Worm (Caenorhabditis elegans): ENCODE measurements around the gene unc-2.
A peak's percentile ranks its signal among the peaks of the same experiment; 100 is the strongest.

The unc-2 gene

DNA sequence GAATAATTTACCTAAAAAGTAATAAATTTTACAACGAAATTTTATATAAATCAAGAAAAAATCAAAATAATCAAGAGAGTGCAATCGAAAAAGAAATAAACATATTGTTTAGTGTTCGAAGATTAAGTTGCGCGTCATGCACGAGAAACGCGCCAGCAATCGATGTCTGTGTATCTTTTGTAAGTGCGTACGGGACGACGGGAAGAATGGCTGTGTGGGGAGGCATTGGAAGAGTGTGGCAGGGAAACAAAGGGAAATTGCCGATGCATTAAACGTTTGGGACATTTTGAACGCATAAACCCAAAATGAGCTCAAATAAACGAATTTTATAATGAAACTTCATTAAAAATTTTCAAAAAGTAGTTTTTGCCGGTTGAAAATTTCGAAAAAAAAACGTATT is 76.2 kb downstream of the unc-2 start, which contains the start of gene immt-1:
Gene immt-1 (minus strand): TSS at position 11 of the 400 bp plus-strand sequence.
- TF ChIP-seq let-526 (GFP tag; IDR thresholded peaks at IDR 0.05), result no peak
- no peak for TF ChIP-seq ztf-6 (GFP tag; IDR thresholded peaks at IDR 0.05)
- no peak for TF ChIP-seq lin-26 (GFP tag; IDR thresholded peaks at IDR 0.05)
- TF ChIP-seq bed-1 (GFP tag; IDR thresholded peaks at IDR 0.05), result no peak
- TF ChIP-seq nhr-90 (tag; optimal IDR thresholded peaks at IDR 0.05), result no peak
- no peak for TF ChIP-seq ztf-28 (GFP tag; IDR thresholded peaks at IDR 0.05)
- no peak for TF ChIP-seq snpc-3.4 (tag; optimal IDR thresholded peaks at IDR 0.05)
- TF ChIP-seq dpff-1 (tag; optimal IDR thresholded peaks at IDR 0.05), result no peak
- TF ChIP-seq egrh-3 (GFP tag; IDR thresholded peaks at IDR 0.05), result no peak
- peak; percentile 61 for TF ChIP-seq lin-40 (tag; optimal IDR thresholded peaks at IDR 0.05)
- TF ChIP-seq lsl-1 (GFP tag; optimal IDR thresholded peaks at IDR 0.05), result no peak
- TF ChIP-seq tbp1 (GFP tag; optimal IDR thresholded peaks at IDR 0.05), result peak; percentile 32
- no peak for TF ChIP-seq efl-1 (GFP tag; optimal IDR thresholded peaks at IDR 0.05)
- TF ChIP-seq attf-5 (GFP tag; optimal IDR thresholded peaks at IDR 0.05), result peak; percentile 79
- no peak for TF ChIP-seq ztf-25 (GFP tag; IDR thresholded peaks at IDR 0.05)
- peak; percentile 39; the same call in 1 of the 2 replicates for TF ChIP-seq hmg-1.2 (GFP tag; IDR thresholded peaks at IDR 0.05)
- 0 out of 2 replicates have a peak, but pooled peaks have one; percentile 21 for TF ChIP-seq nfyb-1 (GFP tag; IDR thresholded peaks at IDR 0.05)
- TF ChIP-seq cebp-2 (GFP tag; IDR thresholded peaks at IDR 0.05), result no peak
- no peak for TF ChIP-seq him-1 (tag; optimal IDR thresholded peaks at IDR 0.05)
- no peak for TF ChIP-seq ztf-22 (GFP tag; optimal IDR thresholded peaks at IDR 0.05)
- peak; percentile 31 for TF ChIP-seq lin-54 (GFP tag; optimal IDR thresholded peaks at IDR 0.05)
- TF ChIP-seq snpc-1.3 (tag; optimal IDR thresholded peaks at IDR 0.05; ENCODE audit: insufficient read depth), result no peak
- TF ChIP-seq sea-2 (GFP tag; IDR thresholded peaks at IDR 0.05), result no peak
- no peak; the same call in 1 of the 2 replicates for TF ChIP-seq zfh-2 (GFP tag; conservative IDR thresholded peaks at IDR 0.05)
- TF ChIP-seq ceh-58 (GFP tag; IDR thresholded peaks at IDR 0.05), result no peak
- TF ChIP-seq tlf-1 (GFP tag; optimal IDR thresholded peaks at IDR 0.05), result no peak
- no peak for TF ChIP-seq hrde-1 (tag; optimal IDR thresholded peaks at IDR 0.05; ENCODE audit: borderline replicate concordance)
- no peak for TF ChIP-seq B0336.3 (GFP tag; IDR thresholded peaks at IDR 0.05)
- TF ChIP-seq bed-2 (GFP tag; IDR thresholded peaks at IDR 0.05), result no peak
- TF ChIP-seq C17E4.6 (GFP tag; IDR thresholded peaks at IDR 0.05), result no peak
- no peak for TF ChIP-seq attf-3 (GFP tag; conservative IDR thresholded peaks at IDR 0.05)
- no peak for TF ChIP-seq F33H1.4 (GFP tag; IDR thresholded peaks at IDR 0.05)
- TF ChIP-seq ztf-18 (tag; optimal IDR thresholded peaks at IDR 0.05), result peak; percentile 92
- TF ChIP-seq ccch-3 (GFP tag; optimal IDR thresholded peaks at IDR 0.05), result no peak
- no peak for TF ChIP-seq cebp-1 (GFP tag; IDR thresholded peaks at IDR 0.05)
- peak; percentile 67 for TF ChIP-seq cebp-1 (tag; optimal IDR thresholded peaks at IDR 0.05)
- TF ChIP-seq snpc-4 (GFP tag; optimal IDR thresholded peaks at IDR 0.05), result peak; percentile 58
- TF ChIP-seq snpc-4 (tag; optimal IDR thresholded peaks at IDR 0.05), result peak in 2 of 4 experiments; percentile 36 to 47
- no peak for TF ChIP-seq hlh-26 (GFP tag; conservative IDR thresholded peaks at IDR 0.05)
- peak; percentile 93 for TF ChIP-seq nhr-80 (tag; optimal IDR thresholded peaks at IDR 0.05)
- TF ChIP-seq K11D2.4 (GFP tag; IDR thresholded peaks at IDR 0.05), result no peak
- no peak for TF ChIP-seq lir-1 (GFP tag; conservative IDR thresholded peaks at IDR 0.05)
- TF ChIP-seq ekl-4 (GFP tag; IDR thresholded peaks at IDR 0.05), result no peak
- no peak for TF ChIP-seq somi-1 (GFP tag; optimal IDR thresholded peaks at IDR 0.05)
- TF ChIP-seq aptf-2 (GFP tag; conservative IDR thresholded peaks at IDR 0.05), result no peak
- TF ChIP-seq attf-6 (GFP tag; IDR thresholded peaks at IDR 0.05), result no peak
- TF ChIP-seq ZK185.1 (tag; optimal IDR thresholded peaks at IDR 0.05; ENCODE audit: poor library complexity, severe bottlenecking), result peak; percentile 47
- TF ChIP-seq ceh-27 (GFP tag; optimal IDR thresholded peaks at IDR 0.05), result peak; percentile 74
- no peak for TF ChIP-seq ceh-40 (GFP tag; IDR thresholded peaks at IDR 0.05)
